Fruit fly (Drosophila melanogaster) whole organism, pupa: ENCODE data around the gene Dip-C.
A peak's percentile ranks its signal among the peaks of the same experiment; 100 is the strongest.

ENCODE experiments used
- CG10348 ChIP-seq: fragments of 200-800 bp; sonication (Bioruptor generic); IDR thresholded peaks from 2 replicates; pipeline ENCODE4 v1.3.6; 2022; ENCODE audit warnings: missing biosample characterization, missing genetic modification characterization
- CG12605 ChIP-seq: fragments of 200-800 bp; sonication (Bioruptor generic); IDR thresholded peaks from 2 replicates; pipeline ENCODE4 v1.3.6; 2022; ENCODE audit warnings: missing biosample characterization, missing genetic modification characterization
- CG13204 ChIP-seq: fragments of 200-800 bp; sonication (Bioruptor generic); optimal IDR thresholded peaks from 2 replicates; lab custom pipeline; 2018; ENCODE audit warnings: missing biosample characterization, mild to moderate bottlenecking, missing genetic modification characterization, moderate library complexity
- CG14655 ChIP-seq: fragments of 200-800 bp; sonication (Bioruptor generic); optimal IDR thresholded peaks from 3 replicates; lab custom pipeline; 2017; ENCODE audit warnings: mild to moderate bottlenecking, missing biosample characterization, missing genetic modification reagents, missing genetic modification characterization
- CG15710 ChIP-seq: fragments of 200-800 bp; sonication (Bioruptor generic); optimal IDR thresholded peaks from 2 replicates; lab custom pipeline; 2018; ENCODE audit warnings: missing biosample characterization, mild to moderate bottlenecking, missing genetic modification characterization, moderate library complexity
- CG17806 ChIP-seq: fragments of 200-800 bp; sonication (Bioruptor generic); optimal IDR thresholded peaks from 2 replicates; lab custom pipeline; 2018; ENCODE audit warnings: missing biosample characterization, mild to moderate bottlenecking, missing genetic modification characterization, moderate library complexity
- CG32121 ChIP-seq: fragments of 200-800 bp; sonication (Bioruptor generic); IDR thresholded peaks from 2 replicates; pipeline ENCODE4 v1.3.6; 2022; ENCODE audit warnings: missing biosample characterization, missing genetic modification characterization
- CG34367 ChIP-seq: fragments of 200-800 bp; sonication (Bioruptor generic); optimal IDR thresholded peaks from 2 replicates; lab custom pipeline; 2018; ENCODE audit warnings: missing biosample characterization, mild to moderate bottlenecking, missing genetic modification characterization
- CG4496 ChIP-seq: fragments of 200-800 bp; sonication (Bioruptor generic); IDR thresholded peaks from 3 replicates; pipeline ENCODE4 v1.3.6; 2022; ENCODE audit warnings: missing biosample characterization, missing genetic modification characterization
- CG8159 ChIP-seq: fragments of 200-800 bp; sonication (Bioruptor generic); optimal IDR thresholded peaks from 3 replicates; lab custom pipeline; 2018; ENCODE audit warnings: missing biosample characterization, mild to moderate bottlenecking, missing genetic modification characterization, moderate library complexity
- CG8301 ChIP-seq: fragments of 200-800 bp; sonication (Bioruptor generic); optimal IDR thresholded peaks from 2 replicates; lab custom pipeline; 2018; ENCODE audit warnings: missing biosample characterization, mild to moderate bottlenecking, missing genetic modification characterization
- CG9948 ChIP-seq: fragments of 200-800 bp; sonication (Bioruptor generic); optimal IDR thresholded peaks from 2 replicates; lab custom pipeline; 2018; ENCODE audit warnings: missing biosample characterization, mild to moderate bottlenecking, missing genetic modification characterization, moderate library complexity
- D1 ChIP-seq: fragments of 200-800 bp; sonication (Bioruptor generic); optimal IDR thresholded peaks from 2 replicates; lab custom pipeline; 2018; ENCODE audit warnings: missing biosample characterization, mild to moderate bottlenecking, missing genetic modification characterization, moderate library complexity
- EcR ChIP-seq: fragments of 200-800 bp; sonication (Bioruptor generic); optimal IDR thresholded peaks from 3 replicates; lab custom pipeline; 2019; ENCODE audit warnings: missing biosample characterization, missing genetic modification characterization, mild to moderate bottlenecking, moderate library complexity, missing genetic modification reagents
- Ets98B ChIP-seq: fragments of 200-800 bp; sonication (Bioruptor generic); IDR thresholded peaks from 2 replicates; pipeline ENCODE4 v1.3.6; 2022; ENCODE audit warnings: missing biosample characterization, missing genetic modification characterization
- Pif1A ChIP-seq: fragments of 200-800 bp; sonication (Bioruptor generic); optimal IDR thresholded peaks from 3 replicates; lab custom pipeline; 2016; ENCODE audit warnings: missing biosample characterization, missing genetic modification characterization
- Pif1B ChIP-seq: fragments of 200-800 bp; sonication (Bioruptor generic); optimal IDR thresholded peaks from 3 replicates; lab custom pipeline; 2016; ENCODE audit warnings: missing biosample characterization, missing genetic modification characterization
- Snoo ChIP-seq: fragments of 200-800 bp; sonication (Bioruptor generic); optimal IDR thresholded peaks from 3 replicates; lab custom pipeline; 2017; ENCODE audit warnings: missing biosample characterization, mild to moderate bottlenecking, missing genetic modification characterization, inconsistent platforms
- fd96Ca ChIP-seq: fragments of 200-800 bp; sonication (Bioruptor generic); IDR thresholded peaks from 3 replicates; pipeline ENCODE4 v1.3.6; 2022; ENCODE audit warnings: missing biosample characterization, missing genetic modification characterization
- gl ChIP-seq: fragments of 200-800 bp; sonication (Bioruptor generic); optimal IDR thresholded peaks from 2 replicates; lab custom pipeline; 2018; ENCODE audit warnings: missing biosample characterization, mild to moderate bottlenecking, missing genetic modification characterization
- rn ChIP-seq: fragments of 200-800 bp; sonication (Bioruptor generic); IDR thresholded peaks from 2 replicates; pipeline ENCODE4 v1.3.6; 2022; ENCODE audit warnings: missing biosample characterization, missing genetic modification characterization

Dip-C gene

DNA sequence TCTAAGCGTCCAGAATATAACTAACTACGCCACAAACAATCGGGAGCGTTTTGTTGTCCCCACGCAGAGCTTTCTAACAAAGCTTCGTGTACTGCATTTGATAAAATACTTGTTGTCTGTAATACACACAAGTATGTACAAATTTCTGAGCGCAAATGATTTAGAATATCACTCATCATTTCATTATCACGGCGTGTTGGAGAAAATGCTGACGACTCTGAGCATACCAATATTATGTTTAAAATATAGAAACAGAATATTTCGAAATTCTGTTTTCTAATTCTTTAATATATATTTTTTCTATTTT is 7.7 kb downstream of the Dip-C start, which contains the start of gene Cyp9f2:
Gene Cyp9f2 (minus strand): TSS at position 101 of the 307 bp plus-strand sequence.
- no peak for TF ChIP-seq Pif1B (GFP tag; lab: Kevin White, UChicago)
- TF ChIP-seq CG12605 = no peak
- no peak for TF ChIP-seq gl (tag; lab: Kevin White, UChicago)
- TF ChIP-seq fd96Ca (GFP tag; lab: Robert Waterston, UW) = no peak
- TF ChIP-seq CG34367 = no peak
- TF ChIP-seq Pif1A (GFP tag; lab: Kevin White, UChicago) = no peak

DNA sequence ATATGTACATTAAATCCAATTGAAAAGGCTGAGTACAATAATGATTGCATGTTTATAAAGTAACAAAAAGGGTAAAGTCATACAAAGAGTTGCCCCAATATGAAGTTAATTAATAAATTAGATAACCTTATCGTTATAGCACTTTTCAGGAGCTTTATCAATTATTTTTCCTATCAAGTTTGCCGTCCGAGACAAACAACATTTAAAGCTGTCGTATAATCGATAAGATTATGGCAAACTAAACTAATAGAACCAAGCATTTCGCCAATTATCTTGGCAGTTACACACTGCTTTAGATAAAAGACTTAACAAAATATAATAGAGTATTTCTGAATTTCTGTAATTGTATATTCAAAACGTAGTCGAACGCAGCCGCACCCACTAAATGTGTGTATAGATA is 8.4 kb downstream of the Dip-C start:
- no peak for TF ChIP-seq rn
- TF ChIP-seq D1 = no peak
- TF ChIP-seq CG15710 = no peak

- TF ChIP-seq D1 = peak; percentile 99
- peak; percentile 97 for TF ChIP-seq CG17806 (tag; lab: Kevin White, UChicago)
- TF ChIP-seq Pif1A (GFP tag; lab: Kevin White, UChicago) = peak; percentile 95
- peak; percentile 84 for TF ChIP-seq rn
- TF ChIP-seq CG4496 (GFP tag; lab: Robert Waterston, UW) = no peak
- peak; percentile 97 for TF ChIP-seq CG15710
- TF ChIP-seq CG8301 (tag; lab: Kevin White, UChicago) = peak; percentile 100
- TF ChIP-seq CG14655 (GFP tag; lab: Kevin White, UChicago) = peak; percentile 95
- TF ChIP-seq CG8159 (tag; lab: Kevin White, UChicago) = peak; percentile 100
- no peak for TF ChIP-seq CG10348 (GFP tag; lab: Robert Waterston, UW)
- peak; percentile 98 for TF ChIP-seq CG9948 (tag; lab: Kevin White, UChicago)
- peak; percentile 98 for TF ChIP-seq Snoo
- peak; percentile 93 for TF ChIP-seq CG32121
- TF ChIP-seq EcR (GFP tag; lab: Kevin White, UChicago) = peak; percentile 22
- no peak for TF ChIP-seq CG13204 (GFP tag; lab: Kevin White, UChicago)
- peak; percentile 84 for TF ChIP-seq fd96Ca (GFP tag; lab: Robert Waterston, UW)
- peak; percentile 98 for TF ChIP-seq CG34367
- TF ChIP-seq Pif1B (GFP tag; lab: Kevin White, UChicago) = peak; percentile 97
- TF ChIP-seq Ets98B = peak; percentile 96
- TF ChIP-seq CG12605 = peak; percentile 96
- peak; percentile 93 for TF ChIP-seq gl (tag; lab: Kevin White, UChicago)
These were observed 10.6 kb downstream of the Dip-C start for dm6 chr3R:12402935-12403334.

DNA sequence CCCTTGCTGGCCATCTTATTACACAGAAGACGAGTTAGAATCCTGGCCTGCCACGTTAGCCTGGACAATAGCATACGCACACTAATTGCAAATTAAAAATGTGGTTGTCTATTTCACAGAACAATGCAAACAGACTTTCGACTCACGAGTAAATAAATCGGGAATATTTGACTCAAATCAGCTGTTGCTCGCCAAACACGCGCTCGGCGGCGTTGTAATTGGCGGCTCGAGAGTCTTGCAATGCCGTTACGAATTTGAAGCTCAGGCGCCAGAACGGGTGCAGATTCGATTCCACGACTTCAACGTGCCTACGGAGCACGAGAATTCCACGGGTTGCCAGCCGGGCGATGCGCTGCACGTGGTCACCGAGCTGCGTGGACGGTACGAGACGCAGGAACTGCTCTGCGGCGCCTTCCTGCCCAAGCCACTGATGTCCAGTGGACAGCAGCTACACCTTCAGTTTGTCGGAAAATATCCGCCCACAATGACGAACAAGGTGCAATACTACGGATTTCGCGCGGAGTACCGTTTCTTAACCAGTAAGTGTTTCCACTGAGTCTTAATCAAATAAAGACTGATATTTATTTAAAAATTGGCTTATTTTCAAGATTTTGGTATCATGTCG is 11.8 kb downstream of the Dip-C start, which contains the start of gene DNAlig3:
Gene DNAlig3 (minus strand): TSS at position 168 of the 625 bp plus-strand sequence.
- TF ChIP-seq CG17806 (tag; lab: Kevin White, UChicago) = no peak
- TF ChIP-seq CG12605 = peak; percentile 35; the same call in 1 of the 2 replicates
- TF ChIP-seq, all 21 proteins: peak for 1

- TF ChIP-seq Snoo = no peak
- TF ChIP-seq CG8159 (tag; lab: Kevin White, UChicago) = no peak
- TF ChIP-seq CG17806 (tag; lab: Kevin White, UChicago) = no peak
- TF ChIP-seq CG15710 = no peak
- no peak for TF ChIP-seq CG4496 (GFP tag; lab: Robert Waterston, UW)
- TF ChIP-seq Pif1A (GFP tag; lab: Kevin White, UChicago) = no peak
- TF ChIP-seq EcR (GFP tag; lab: Kevin White, UChicago) = no peak
These were observed 14.8 kb downstream of the Dip-C start, which contains the start of gene Cyp9f3 for dm6 chr3R:12398620-12399247. Gene Cyp9f3, minus strand, starts transcription at chr3R:12398929.

DNA sequence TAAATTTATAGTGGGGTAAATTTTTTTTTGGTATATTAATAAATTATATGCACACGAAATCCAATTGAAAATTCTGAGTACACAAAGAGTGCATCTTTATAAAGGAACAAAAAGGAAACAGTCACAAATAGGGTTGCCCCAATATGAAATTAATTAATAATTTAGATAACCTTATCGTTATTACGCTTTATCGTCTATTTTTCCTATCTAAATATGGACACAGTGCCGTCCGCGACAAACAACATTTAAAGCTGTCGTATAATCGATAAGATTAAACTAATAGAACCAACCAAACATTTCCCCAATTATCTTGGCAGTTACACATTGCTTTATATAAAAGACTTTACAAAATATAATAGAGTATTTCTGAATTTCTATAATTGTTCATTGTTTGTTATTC is 15.5 kb downstream of the Dip-C start:
- TF ChIP-seq CG34367 (no peak), D1 (no peak), CG32121 (no peak), CG12605 (no peak), CG9948 (tag; lab: Kevin White, UChicago) (no peak), CG4496 (GFP tag; lab: Robert Waterston, UW) (no peak), CG10348 (GFP tag; lab: Robert Waterston, UW) (no peak), Ets98B (no peak), rn (no peak), gl (tag; lab: Kevin White, UChicago) (no peak), EcR (GFP tag; lab: Kevin White, UChicago) (no peak), CG14655 (GFP tag; lab: Kevin White, UChicago) (no peak), Snoo (no peak), CG8301 (tag; lab: Kevin White, UChicago) (no peak), Pif1B (GFP tag; lab: Kevin White, UChicago) (no peak), Pif1A (GFP tag; lab: Kevin White, UChicago) (no peak), CG8159 (tag; lab: Kevin White, UChicago) (no peak), CG17806 (tag; lab: Kevin White, UChicago) (no peak), CG15710 (no peak)

dm6 chr3R:12395880-12396279 is 17.7 kb downstream of the Dip-C start, which contains the start of the genes CG10096 and CG10097:
Gene CG10096, minus strand, starts transcription at chr3R:12395980.
Gene CG10097, minus strand, starts transcription at chr3R:12395980.
- TF ChIP-seq EcR (GFP tag; lab: Kevin White, UChicago) (no peak), rn (no peak), Snoo (no peak), CG34367 (no peak), D1 (no peak), CG17806 (tag; lab: Kevin White, UChicago) (no peak), CG8301 (tag; lab: Kevin White, UChicago) (no peak), CG13204 (GFP tag; lab: Kevin White, UChicago) (no peak), CG10348 (GFP tag; lab: Robert Waterston, UW) (no peak), CG4496 (GFP tag; lab: Robert Waterston, UW) (no peak), CG9948 (tag; lab: Kevin White, UChicago) (no peak), Ets98B (no peak), gl (tag; lab: Kevin White, UChicago) (no peak), CG12605 (no peak), CG14655 (GFP tag; lab: Kevin White, UChicago) (no peak), Pif1B (GFP tag; lab: Kevin White, UChicago) (no peak), CG32121 (no peak)
